Fruit fly (Drosophila melanogaster) whole organism, prepupa: Measurements from ENCODE around the gene CG5326.
A peak's percentile ranks its signal among the peaks of the same experiment; 100 is the strongest.

Source experiments
- Blimp-1 ChIP-seq: fragments of 200-800 bp; sonication (Bioruptor generic); optimal IDR thresholded peaks from 3 replicates; lab custom pipeline; 2017; ENCODE audit warnings: missing biosample characterization, missing genetic modification characterization, mild to moderate bottlenecking, moderate library complexity, missing genetic modification reagents
- CG10631 ChIP-seq: fragments of 200-800 bp; sonication (Bioruptor generic); optimal IDR thresholded peaks from 2 replicates; lab custom pipeline; 2016; ENCODE audit warnings: missing biosample characterization, missing genetic modification characterization
- CG10669 ChIP-seq: fragments of 200-800 bp; sonication (Bioruptor generic); optimal IDR thresholded peaks from 3 replicates; lab custom pipeline; 2018; ENCODE audit warnings: missing biosample characterization, mild to moderate bottlenecking, missing genetic modification characterization, moderate library complexity
- CG11294 ChIP-seq: fragments of 200-800 bp; sonication (Bioruptor generic); IDR thresholded peaks from 2 replicates; pipeline ENCODE4 v1.3.6; 2022; ENCODE audit warnings: missing biosample characterization, missing genetic modification characterization
- CG11762 ChIP-seq: fragments of 200-800 bp; sonication (Bioruptor generic); optimal IDR thresholded peaks from 3 replicates; lab custom pipeline; 2016; ENCODE audit warnings: missing biosample characterization, missing genetic modification characterization; ENCODE audit not compliant: insufficient read depth
- CG11902 ChIP-seq: fragments of 200-800 bp; sonication (Bioruptor generic); optimal IDR thresholded peaks from 3 replicates; lab custom pipeline; 2016; ENCODE audit warnings: missing biosample characterization, missing genetic modification characterization
- CG15336 ChIP-seq: fragments of 200-800 bp; sonication (Bioruptor generic); IDR thresholded peaks from 2 replicates; pipeline ENCODE4 v1.3.6; 2022; ENCODE audit warnings: missing biosample characterization, missing genetic modification characterization
- CG1621 ChIP-seq: fragments of 200-800 bp; sonication (Bioruptor generic); optimal IDR thresholded peaks from 3 replicates; lab custom pipeline; 2018; ENCODE audit warnings: missing biosample characterization, mild to moderate bottlenecking, missing genetic modification characterization
- CG16779 ChIP-seq: fragments of 200-800 bp; sonication (Bioruptor generic); optimal IDR thresholded peaks from 3 replicates; lab custom pipeline; 2017; ENCODE audit warnings: missing biosample characterization, mild to moderate bottlenecking, missing genetic modification characterization
- CG3032 ChIP-seq: fragments of 200-800 bp; optimal IDR thresholded peaks from 2 replicates; lab custom pipeline; 2019; ENCODE audit warnings: missing biosample characterization, mild to moderate bottlenecking, missing genetic modification characterization, moderate library complexity
- CG31627 ChIP-seq: fragments of 200-800 bp; sonication (Bioruptor generic); optimal IDR thresholded peaks from 3 replicates; lab custom pipeline; 2016; ENCODE audit warnings: missing biosample characterization, missing genetic modification characterization
- CG32006 ChIP-seq: fragments of 200-800 bp; sonication (Bioruptor generic); optimal IDR thresholded peaks from 3 replicates; lab custom pipeline; 2017; ENCODE audit warnings: missing biosample characterization, mild to moderate bottlenecking, missing genetic modification characterization
- CG34406 ChIP-seq: fragments of 200-800 bp; sonication (Bioruptor generic); optimal IDR thresholded peaks from 3 replicates; lab custom pipeline; 2016; ENCODE audit warnings: missing biosample characterization, missing genetic modification characterization
- CG4318 ChIP-seq: fragments of 200-800 bp; sonication (Bioruptor generic); optimal IDR thresholded peaks from 3 replicates; lab custom pipeline; 2017; ENCODE audit warnings: missing biosample characterization, mild to moderate bottlenecking, missing genetic modification characterization
- CG6163 ChIP-seq: fragments of 200-800 bp; sonication (Bioruptor generic); IDR thresholded peaks from 3 replicates; pipeline ENCODE4 v1.3.6; 2022; ENCODE audit warnings: missing biosample characterization, missing genetic modification characterization
- CG6276 ChIP-seq: fragments of 200-800 bp; sonication (Bioruptor generic); optimal IDR thresholded peaks from 2 replicates; lab custom pipeline; 2017; ENCODE audit warnings: missing biosample characterization, mild to moderate bottlenecking, missing genetic modification characterization
- CG6792 ChIP-seq: fragments of 200-800 bp; sonication (Bioruptor generic); optimal IDR thresholded peaks from 3 replicates; lab custom pipeline; 2016; ENCODE audit warnings: missing biosample characterization, missing genetic modification characterization
- CG6808 ChIP-seq: fragments of 200-800 bp; sonication (Bioruptor generic); optimal IDR thresholded peaks from 3 replicates; lab custom pipeline; 2017; ENCODE audit warnings: missing biosample characterization, missing genetic modification characterization, mild to moderate bottlenecking, moderate library complexity, missing genetic modification reagents
- CG6854 ChIP-seq: fragments of 200-800 bp; sonication (Bioruptor generic); optimal IDR thresholded peaks from 2 replicates; lab custom pipeline; 2017; ENCODE audit warnings: missing biosample characterization, mild to moderate bottlenecking, missing genetic modification characterization
- CG7368 ChIP-seq: fragments of 200-800 bp; sonication (Bioruptor generic); optimal IDR thresholded peaks from 3 replicates; lab custom pipeline; 2016; ENCODE audit warnings: missing biosample characterization, missing genetic modification characterization
- CG8119 ChIP-seq: fragments of 200-800 bp; sonication (Bioruptor generic); IDR thresholded peaks from 3 replicates; pipeline ENCODE4 v1.3.6; 2022; ENCODE audit warnings: missing biosample characterization, missing genetic modification characterization
- CG8319 ChIP-seq: fragments of 200-800 bp; sonication (Bioruptor generic); optimal IDR thresholded peaks from 3 replicates; lab custom pipeline; 2016; ENCODE audit warnings: missing biosample characterization, missing genetic modification characterization
- CG8632 ChIP-seq: fragments of 200-800 bp; sonication (Bioruptor generic); optimal IDR thresholded peaks from 3 replicates; lab custom pipeline; 2016; ENCODE audit warnings: missing biosample characterization, missing genetic modification characterization
- CG9139 ChIP-seq: fragments of 200-800 bp; sonication (Bioruptor generic); optimal IDR thresholded peaks from 3 replicates; lab custom pipeline; 2017; ENCODE audit warnings: missing biosample characterization, mild to moderate bottlenecking, missing genetic modification characterization
- Eip75B ChIP-seq: fragments of 200-800 bp; sonication (Bioruptor generic); optimal IDR thresholded peaks from 3 replicates; lab custom pipeline; 2016; ENCODE audit warnings: missing biosample characterization, missing genetic modification characterization
- Eip78C ChIP-seq: fragments of 200-800 bp; sonication (Bioruptor generic); peaks from one replicate; lab custom pipeline; 2016; ENCODE audit warnings: missing biosample characterization, missing genetic modification characterization
- Eip93F ChIP-seq: fragments of 200-800 bp; sonication (Bioruptor generic); optimal IDR thresholded peaks from 2 replicates; lab custom pipeline; 2016; ENCODE audit warnings: missing biosample characterization, mild to moderate bottlenecking, missing genetic modification characterization
- Gug ChIP-seq: fragments of 200-800 bp; sonication (Bioruptor generic); IDR thresholded peaks from 2 replicates; pipeline ENCODE4 v1.3.6; 2022; ENCODE audit warnings: missing biosample characterization, missing genetic modification characterization
- Hr39 ChIP-seq: fragments of 200-800 bp; sonication (Bioruptor generic); optimal IDR thresholded peaks from 2 replicates; lab custom pipeline; 2016; ENCODE audit warnings: missing biosample characterization, missing genetic modification characterization
- Hr4 ChIP-seq: fragments of 200-800 bp; sonication (Bioruptor generic); optimal IDR thresholded peaks from 3 replicates; lab custom pipeline; 2016; ENCODE audit warnings: missing biosample characterization, missing genetic modification characterization
- Lpt ChIP-seq: fragments of 200-800 bp; sonication (Bioruptor generic); optimal IDR thresholded peaks from 3 replicates; lab custom pipeline; 2016; ENCODE audit warnings: missing biosample characterization, missing genetic modification characterization
- Met ChIP-seq: fragments of 200-800 bp; sonication (Bioruptor generic); optimal IDR thresholded peaks from 3 replicates; lab custom pipeline; 2016; ENCODE audit warnings: missing biosample characterization, missing genetic modification characterization
- OdsH ChIP-seq: fragments of 200-800 bp; sonication (Bioruptor generic); optimal IDR thresholded peaks from 3 replicates; lab custom pipeline; 2016; ENCODE audit warnings: missing biosample characterization, missing genetic modification characterization
- Smox ChIP-seq: fragments of 200-800 bp; sonication (Bioruptor generic); optimal IDR thresholded peaks from 3 replicates; lab custom pipeline; 2016; ENCODE audit warnings: missing biosample characterization, missing genetic modification characterization
- Sox102F ChIP-seq: fragments of 200-800 bp; sonication (Bioruptor generic); optimal IDR thresholded peaks from 2 replicates; lab custom pipeline; 2016; ENCODE audit warnings: missing biosample characterization, mild to moderate bottlenecking, missing genetic modification characterization
- Sox14 ChIP-seq: fragments of 200-800 bp; sonication (Bioruptor generic); optimal IDR thresholded peaks from 3 replicates; lab custom pipeline; 2016; ENCODE audit warnings: missing biosample characterization, missing genetic modification characterization
- acj6 ChIP-seq: fragments of 200-800 bp; sonication (Bioruptor generic); optimal IDR thresholded peaks from 3 replicates; lab custom pipeline; 2016; ENCODE audit warnings: missing biosample characterization, missing genetic modification characterization
- cyc ChIP-seq: fragments of 200-800 bp; sonication (Bioruptor generic); optimal IDR thresholded peaks from 3 replicates; lab custom pipeline; 2016; ENCODE audit warnings: missing biosample characterization, missing genetic modification characterization
- dac ChIP-seq: fragments of 200-800 bp; sonication (Bioruptor generic); optimal IDR thresholded peaks from 2 replicates; lab custom pipeline; 2017; ENCODE audit warnings: missing biosample characterization, mild to moderate bottlenecking, missing genetic modification characterization
- eg ChIP-seq: fragments of 200-800 bp; sonication (Bioruptor generic); IDR thresholded peaks from 3 replicates; pipeline ENCODE4 v1.3.6; 2022; ENCODE audit warnings: missing biosample characterization, missing genetic modification characterization
- esn ChIP-seq: fragments of 200-800 bp; sonication (Bioruptor generic); optimal IDR thresholded peaks from 2 replicates; lab custom pipeline; 2016; ENCODE audit warnings: missing biosample characterization, mild to moderate bottlenecking, missing genetic modification characterization, moderate library complexity
- fd59A ChIP-seq: fragments of 200-800 bp; sonication (Bioruptor generic); optimal IDR thresholded peaks from 2 replicates; lab custom pipeline; 2017; ENCODE audit warnings: missing biosample characterization, mild to moderate bottlenecking, missing genetic modification characterization, missing genetic modification reagents
- fkh ChIP-seq: fragments of 200-800 bp; sonication (Bioruptor generic); optimal IDR thresholded peaks from 3 replicates; lab custom pipeline; 2017; ENCODE audit warnings: missing biosample characterization, mild to moderate bottlenecking, missing genetic modification characterization, moderate library complexity
- lz ChIP-seq: fragments of 200-800 bp; sonication (Bioruptor generic); optimal IDR thresholded peaks from 3 replicates; lab custom pipeline; 2016; ENCODE audit warnings: missing biosample characterization, missing genetic modification characterization
- pdm3 ChIP-seq: fragments of 200-800 bp; sonication (Bioruptor generic); optimal IDR thresholded peaks from 3 replicates; lab custom pipeline; 2016; ENCODE audit warnings: missing biosample characterization, missing genetic modification characterization
- ss ChIP-seq, 2 experiments: fragments of 200-800 bp; sonication (Bioruptor generic); optimal IDR thresholded peaks; 2 replicates in 1 of 2; 3 replicates in 1 of 2; lab custom pipeline; 2017 to 2018; ENCODE audit warnings: mild to moderate bottlenecking in 2 of 2, missing biosample characterization in 2 of 2, missing genetic modification characterization in 2 of 2, moderate library complexity in 1 of 2
- topi ChIP-seq: fragments of 200-800 bp; sonication (Bioruptor generic); optimal IDR thresholded peaks from 3 replicates; lab custom pipeline; 2016; ENCODE audit warnings: missing biosample characterization, missing genetic modification characterization
- vri ChIP-seq: fragments of 200-800 bp; sonication (Bioruptor generic); optimal IDR thresholded peaks from 3 replicates; lab custom pipeline; 2016; ENCODE audit warnings: missing biosample characterization, mild to moderate bottlenecking, missing genetic modification characterization

CG5326 gene

dm6 chr3R:22530305-22530704 is 9.4 kb downstream of the CG5326 start, which contains the start of gene CG33099 (continued):
- TF ChIP-seq CG3032 (no peak), eg (peak; percentile 19; the same call in 2 of the 3 replicates), Gug (GFP tag; lab: Robert Waterston, UW) (peak; percentile 25; the same call in 1 of the 2 replicates), CG9139 (GFP tag; lab: Kevin White, UChicago) (no peak)

- no peak for TF ChIP-seq CG31627 (GFP tag; lab: Kevin White, UChicago)
- TF ChIP-seq CG10669 (GFP tag; lab: Kevin White, UChicago) = no peak
- TF ChIP-seq CG3032 = no peak
- TF ChIP-seq CG6163 (GFP tag; lab: Robert Waterston, UW) = peak; percentile 62; the same call in 1 of the 3 replicates
- TF ChIP-seq CG6792 (GFP tag; lab: Kevin White, UChicago) = no peak
- no peak for TF ChIP-seq CG11762 (GFP tag; lab: Kevin White, UChicago)
- no peak for TF ChIP-seq Sox14 (GFP tag; lab: Kevin White, UChicago)
- TF ChIP-seq Gug (GFP tag; lab: Robert Waterston, UW) = no peak
- peak; percentile 54 for TF ChIP-seq Eip78C (GFP tag; lab: Kevin White, UChicago)
- no peak for TF ChIP-seq CG8632 (GFP tag; lab: Kevin White, UChicago)
- no peak for TF ChIP-seq CG9139 (GFP tag; lab: Kevin White, UChicago)
- no peak for TF ChIP-seq Hr4 (GFP tag; lab: Kevin White, UChicago)
- TF ChIP-seq CG16779 (tag; lab: Kevin White, UChicago) = peak; percentile 37
- TF ChIP-seq fd59A (GFP tag; lab: Kevin White, UChicago) = no peak
- TF ChIP-seq Smox = no peak
- TF ChIP-seq fkh (GFP tag; lab: Kevin White, UChicago) = no peak
- no peak for TF ChIP-seq CG4318 (GFP tag; lab: Kevin White, UChicago)
- no peak for TF ChIP-seq CG32006
- TF ChIP-seq Met (GFP tag; lab: Kevin White, UChicago) = no peak
- TF ChIP-seq Hr39 = no peak
- no peak for TF ChIP-seq pdm3 (GFP tag; lab: Kevin White, UChicago)
- no peak for TF ChIP-seq CG11902
- no peak for TF ChIP-seq Lpt
- no peak for TF ChIP-seq CG10631 (GFP tag; lab: Kevin White, UChicago)
- TF ChIP-seq lz (GFP tag; lab: Kevin White, UChicago) = no peak
- no peak for TF ChIP-seq acj6 (GFP tag; lab: Kevin White, UChicago)
- no peak for TF ChIP-seq CG6808 (GFP tag; lab: Kevin White, UChicago)
- TF ChIP-seq Eip75B (GFP tag; lab: Kevin White, UChicago) = peak; percentile 8
- no peak for TF ChIP-seq CG7368 (GFP tag; lab: Kevin White, UChicago)
- TF ChIP-seq CG1621 (tag; lab: Kevin White, UChicago) = no peak
- TF ChIP-seq CG11294 (GFP tag; lab: Robert Waterston, UW) = no peak
- TF ChIP-seq CG8119 = peak; percentile 65
- no peak for TF ChIP-seq topi
- peak; percentile 5 for TF ChIP-seq esn (GFP tag; lab: Kevin White, UChicago)
- no peak for TF ChIP-seq cyc (GFP tag; lab: Kevin White, UChicago)
- TF ChIP-seq CG8319 (GFP tag; lab: Kevin White, UChicago) = no peak
- peak; percentile 1 for TF ChIP-seq CG34406
- TF ChIP-seq Blimp-1 (GFP tag; lab: Kevin White, UChicago) = peak; percentile 27
- TF ChIP-seq Sox102F (GFP tag; lab: Kevin White, UChicago) = no peak
- TF ChIP-seq Eip93F = no peak
- no peak for TF ChIP-seq vri (GFP tag; lab: Kevin White, UChicago)
- TF ChIP-seq OdsH (GFP tag; lab: Kevin White, UChicago) = no peak
- no peak for TF ChIP-seq ss (GFP tag; optimal IDR thresholded peaks at IDR 0.05; lab: Kevin White, UChicago)
- TF ChIP-seq CG6854 (GFP tag; lab: Kevin White, UChicago) = peak; percentile 20
- TF ChIP-seq CG6276 (GFP tag; lab: Kevin White, UChicago) = peak; percentile 43
- no peak; the same call in 1 of the 2 replicates for TF ChIP-seq CG15336 (GFP tag; lab: Robert Waterston, UW)
- no peak for TF ChIP-seq dac (GFP tag; lab: Kevin White, UChicago)
Observed at dm6 chr3R:22528264-22529158, 11.2 kb downstream of the CG5326 start, which contains the start of gene CG5346. TSS of gene CG5346 (minus strand) at chr3R:22528663.
